Worm (Caenorhabditis elegans) whole organism, late embryonic: ENCODE measurements around the gene F02C12.2.

Experiments
- C08G9.2 ChIP-seq: sonication (generic microtip); optimal IDR thresholded peaks from 2 replicates; lab custom pipeline; 2016; ENCODE audit warnings: mild to moderate bottlenecking, missing genetic modification characterization, moderate library complexity, missing compliant biosample characterization
- F13H6.1 ChIP-seq: sonication (generic microtip); optimal IDR thresholded peaks from 2 replicates; lab custom pipeline; 2016; ENCODE audit warnings: missing genetic modification characterization, missing compliant biosample characterization
- T23F11.4 ChIP-seq: fragments of 200-800 bp; sonication (Bioruptor generic); optimal IDR thresholded peaks from 2 replicates; lab custom pipeline; 2018; ENCODE audit warnings: mild to moderate bottlenecking, missing genetic modification characterization, missing compliant biosample characterization
- Y22D7AL.16 ChIP-seq: sonication (generic microtip); optimal IDR thresholded peaks from 2 replicates; lab custom pipeline; 2016; ENCODE audit warnings: missing genetic modification characterization, missing compliant biosample characterization
- ahr-1 ChIP-seq: sonication (generic microtip); optimal IDR thresholded peaks from 2 replicates; lab custom pipeline; 2016; ENCODE audit warnings: missing genetic modification characterization, missing compliant biosample characterization
- ama-1 ChIP-seq: fragments of 150-350 bp; optimal IDR thresholded peaks from 2 replicates; lab custom pipeline; 2014
- ceh-14 ChIP-seq: sonication (generic microtip); optimal IDR thresholded peaks from 2 replicates; lab custom pipeline; 2016; ENCODE audit warnings: missing genotype, missing genetic modification characterization, missing compliant biosample characterization
- ceh-18 ChIP-seq: sonication (generic microtip); optimal IDR thresholded peaks from 2 replicates; lab custom pipeline; 2016; ENCODE audit warnings: missing genetic modification characterization, missing compliant biosample characterization
- ceh-22 ChIP-seq: sonication (generic microtip); optimal IDR thresholded peaks from 2 replicates; lab custom pipeline; 2017; ENCODE audit warnings: missing biosample characterization, missing genetic modification characterization
- ceh-24 ChIP-seq: sonication (generic microtip); optimal IDR thresholded peaks from 2 replicates; lab custom pipeline; 2016; ENCODE audit warnings: mild to moderate bottlenecking, missing genetic modification characterization, missing compliant biosample characterization
- ceh-31 ChIP-seq: sonication (generic microtip); optimal IDR thresholded peaks from 2 replicates; lab custom pipeline; 2016; ENCODE audit warnings: missing genetic modification characterization, missing compliant biosample characterization
- ceh-45 ChIP-seq: fragments of 200-800 bp; sonication (Bioruptor generic); IDR thresholded peaks from 2 replicates; pipeline ENCODE4 v1.3.6; 2022; ENCODE audit warnings: missing genetic modification reagents, missing genetic modification characterization, missing compliant biosample characterization
- ceh-48 ChIP-seq: sonication (generic microtip); optimal IDR thresholded peaks from 2 replicates; lab custom pipeline; 2016; ENCODE audit warnings: missing genetic modification characterization, inconsistent platforms, missing compliant biosample characterization
- ceh-6 ChIP-seq: fragments of 200-800 bp; sonication (Bioruptor generic); optimal IDR thresholded peaks from 2 replicates; lab custom pipeline; 2018; ENCODE audit warnings: mild to moderate bottlenecking, missing genetic modification characterization, missing compliant biosample characterization
- ceh-9 ChIP-seq: sonication (generic microtip); optimal IDR thresholded peaks from 2 replicates; lab custom pipeline; 2016; ENCODE audit warnings: mild to moderate bottlenecking, missing genetic modification characterization, inconsistent platforms, missing compliant biosample characterization
- dve-1 ChIP-seq: sonication (generic microtip); optimal IDR thresholded peaks from 2 replicates; lab custom pipeline; 2017; ENCODE audit warnings: antibody characterized with exemption, mild to moderate bottlenecking, missing genetic modification characterization, missing compliant biosample characterization
- elt-2 ChIP-seq: sonication (generic microtip); optimal IDR thresholded peaks from 2 replicates; lab custom pipeline; 2016; ENCODE audit warnings: missing genetic modification reagents, missing genetic modification characterization, missing compliant biosample characterization
- elt-4 ChIP-seq: sonication (generic microtip); optimal IDR thresholded peaks from 2 replicates; lab custom pipeline; 2016; ENCODE audit warnings: missing genetic modification characterization, missing compliant biosample characterization
- ets-4 ChIP-seq: sonication (generic microtip); optimal IDR thresholded peaks from 2 replicates; lab custom pipeline; 2016; ENCODE audit warnings: missing genetic modification characterization, missing compliant biosample characterization
- eyg-1 ChIP-seq: sonication (generic microtip); optimal IDR thresholded peaks from 2 replicates; lab custom pipeline; 2016; ENCODE audit warnings: missing genotype, missing genetic modification characterization, missing compliant biosample characterization
- fkh-6 ChIP-seq: sonication (generic microtip); optimal IDR thresholded peaks from 2 replicates; lab custom pipeline; 2016; ENCODE audit warnings: missing genetic modification characterization, missing compliant biosample characterization
- gmeb-2 ChIP-seq: sonication (generic microtip); optimal IDR thresholded peaks from 2 replicates; lab custom pipeline; 2016; ENCODE audit warnings: missing genetic modification characterization, inconsistent platforms, missing compliant biosample characterization
- hlh-13 ChIP-seq: fragments of 200-800 bp; sonication (Bioruptor generic); optimal IDR thresholded peaks from 2 replicates; lab custom pipeline; 2018; ENCODE audit warnings: mild to moderate bottlenecking, missing genetic modification characterization, missing compliant biosample characterization
- hlh-30 ChIP-seq: sonication (generic microtip); optimal IDR thresholded peaks from 2 replicates; lab custom pipeline; 2017; ENCODE audit warnings: antibody characterized with exemption, missing genetic modification characterization, missing compliant biosample characterization; ENCODE audit not compliant: insufficient read depth
- hlh-6 ChIP-seq: sonication (generic microtip); optimal IDR thresholded peaks from 2 replicates; lab custom pipeline; 2016; ENCODE audit warnings: missing genotype, missing genetic modification characterization, missing compliant biosample characterization
- lin-11 ChIP-seq: fragments of 200-800 bp; sonication (Bioruptor generic); optimal IDR thresholded peaks from 2 replicates; lab custom pipeline; 2018; ENCODE audit warnings: mild to moderate bottlenecking, missing genetic modification characterization, missing compliant biosample characterization
- madf-2 ChIP-seq: sonication (generic microtip); optimal IDR thresholded peaks from 2 replicates; lab custom pipeline; 2017; ENCODE audit warnings: missing genetic modification characterization, missing compliant biosample characterization
- mec-3 ChIP-seq: sonication (generic microtip); optimal IDR thresholded peaks from 2 replicates; lab custom pipeline; 2016; ENCODE audit warnings: borderline replicate concordance, missing genetic modification characterization, missing compliant biosample characterization
- nfya-1 ChIP-seq: sonication (generic microtip); optimal IDR thresholded peaks from 2 replicates; lab custom pipeline; 2017; ENCODE audit warnings: missing genetic modification characterization, mild to moderate bottlenecking, missing compliant biosample characterization, antibody characterized with exemption, moderate library complexity
- nhr-11 ChIP-seq: fragments of 150-350 bp; optimal IDR thresholded peaks from 2 replicates; lab custom pipeline; 2014; ENCODE audit warnings: missing biosample characterization, missing genetic modification characterization
- npax-4 ChIP-seq: sonication (generic microtip); optimal IDR thresholded peaks from 2 replicates; lab custom pipeline; 2016; ENCODE audit warnings: missing genetic modification characterization, missing compliant biosample characterization
- odd-2 ChIP-seq: sonication (generic microtip); optimal IDR thresholded peaks from 2 replicates; lab custom pipeline; 2017; ENCODE audit warnings: antibody characterized with exemption, mild to moderate bottlenecking, missing genetic modification characterization, missing compliant biosample characterization
- pag-3 ChIP-seq: sonication (generic microtip); optimal IDR thresholded peaks from 2 replicates; lab custom pipeline; 2016; ENCODE audit warnings: missing compliant biosample characterization, missing genetic modification characterization, borderline replicate concordance
- pax-1 ChIP-seq: fragments of 150-350 bp; optimal IDR thresholded peaks from 2 replicates; lab custom pipeline; 2014; ENCODE audit warnings: missing biosample characterization, missing genetic modification characterization
- pha-2 ChIP-seq: sonication (generic microtip); optimal IDR thresholded peaks from 2 replicates; lab custom pipeline; 2017; ENCODE audit warnings: mild to moderate bottlenecking, missing genetic modification characterization, missing compliant biosample characterization
- pqm-1 ChIP-seq: sonication (generic microtip); optimal IDR thresholded peaks from 2 replicates; lab custom pipeline; 2016; ENCODE audit warnings: missing genetic modification characterization, missing compliant biosample characterization
- pros-1 ChIP-seq: fragments of 150-350 bp; optimal IDR thresholded peaks from 2 replicates; lab custom pipeline; 2014; ENCODE audit warnings: missing biosample characterization, missing genetic modification reagents, missing genetic modification characterization
- ref-2 ChIP-seq: sonication (generic microtip); optimal IDR thresholded peaks from 2 replicates; lab custom pipeline; 2016; ENCODE audit warnings: missing genetic modification characterization, missing compliant biosample characterization
- rnt-1 ChIP-seq: sonication (generic microtip); optimal IDR thresholded peaks from 2 replicates; lab custom pipeline; 2016; ENCODE audit warnings: missing genetic modification characterization, missing compliant biosample characterization
- syd-9 ChIP-seq: sonication (generic microtip); optimal IDR thresholded peaks from 2 replicates; lab custom pipeline; 2016; ENCODE audit warnings: mild to moderate bottlenecking, missing genetic modification characterization, moderate library complexity, missing compliant biosample characterization
- unc-42 ChIP-seq: sonication (generic microtip); optimal IDR thresholded peaks from 2 replicates; lab custom pipeline; 2016; ENCODE audit warnings: missing genotype, missing genetic modification characterization, missing compliant biosample characterization
- unc-86 ChIP-seq: sonication (generic microtip); optimal IDR thresholded peaks from 2 replicates; lab custom pipeline; 2016; ENCODE audit warnings: missing genetic modification characterization, missing compliant biosample characterization
- zip-5 ChIP-seq: sonication (generic microtip); optimal IDR thresholded peaks from 2 replicates; lab custom pipeline; 2016; ENCODE audit warnings: missing genetic modification characterization, missing compliant biosample characterization
- ztf-16 ChIP-seq: sonication (generic microtip); optimal IDR thresholded peaks from 2 replicates; lab custom pipeline; 2017; ENCODE audit warnings: missing genetic modification characterization, missing compliant biosample characterization

Gene F02C12.2

DNA sequence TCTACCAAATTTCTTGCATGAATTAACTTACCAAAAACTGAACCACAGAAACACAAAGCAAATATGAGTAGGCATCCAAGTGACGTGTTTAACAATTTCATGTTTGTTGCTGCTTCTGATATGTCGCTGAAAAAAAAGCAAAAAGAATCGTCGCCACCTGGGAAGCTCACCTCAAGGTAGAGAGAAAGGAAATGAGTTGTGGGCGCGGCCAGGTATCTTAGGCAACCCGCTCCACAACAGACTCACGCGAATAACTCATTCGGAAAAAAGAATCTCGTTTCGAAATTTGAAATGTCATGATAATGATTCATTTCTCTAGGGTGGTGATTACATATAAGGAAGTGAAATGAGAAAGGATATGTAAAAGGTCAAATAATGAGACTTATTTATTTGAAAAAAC lies 4.2 kb downstream of the F02C12.2 start, which contains the start of gene irld-2:
irld-2 (minus strand) TSS at position 101 of the 400 bp plus-strand sequence.
- no peak for TF ChIP-seq ceh-14
- no peak for TF ChIP-seq elt-4 (tag; lab: Kevin White, UChicago)
- TF ChIP-seq hlh-6 (tag; lab: Kevin White, UChicago) = no peak
- TF ChIP-seq C08G9.2 = no peak
- TF ChIP-seq hlh-30 (tag; lab: Kevin White, UChicago) = no peak
- no peak for TF ChIP-seq madf-2 (tag; lab: Kevin White, UChicago)

DNA sequence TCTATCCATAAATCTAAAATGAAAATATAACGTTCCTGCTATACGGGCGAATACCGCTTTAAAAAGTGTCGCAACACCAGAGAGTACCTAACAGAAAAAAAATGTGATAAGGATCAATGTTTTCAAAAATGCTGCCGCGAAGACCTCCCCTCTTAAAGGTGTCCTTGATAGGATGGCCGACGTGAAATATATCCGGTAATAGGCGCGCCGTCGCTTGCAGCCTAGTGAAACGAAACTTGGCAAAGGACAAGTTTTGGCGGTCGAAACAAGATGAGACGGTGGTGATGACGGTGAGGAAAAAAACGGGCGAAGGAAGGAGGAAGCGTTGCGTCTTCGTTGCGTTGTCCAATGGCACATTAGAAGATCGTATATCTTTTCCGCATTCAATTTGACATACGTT lies 10.3 kb downstream of the F02C12.2 start:
- no peak for TF ChIP-seq ceh-6 (GFP tag; lab: Kevin White, UChicago)
- TF ChIP-seq hlh-13 (GFP tag; lab: Kevin White, UChicago) = no peak
- TF ChIP-seq ets-4 = no peak
- no peak for TF ChIP-seq zip-5 (tag; lab: Kevin White, UChicago)
- TF ChIP-seq elt-2 (tag; lab: Kevin White, UChicago) = no peak
- TF ChIP-seq, all 69 proteins: peak for 0

DNA sequence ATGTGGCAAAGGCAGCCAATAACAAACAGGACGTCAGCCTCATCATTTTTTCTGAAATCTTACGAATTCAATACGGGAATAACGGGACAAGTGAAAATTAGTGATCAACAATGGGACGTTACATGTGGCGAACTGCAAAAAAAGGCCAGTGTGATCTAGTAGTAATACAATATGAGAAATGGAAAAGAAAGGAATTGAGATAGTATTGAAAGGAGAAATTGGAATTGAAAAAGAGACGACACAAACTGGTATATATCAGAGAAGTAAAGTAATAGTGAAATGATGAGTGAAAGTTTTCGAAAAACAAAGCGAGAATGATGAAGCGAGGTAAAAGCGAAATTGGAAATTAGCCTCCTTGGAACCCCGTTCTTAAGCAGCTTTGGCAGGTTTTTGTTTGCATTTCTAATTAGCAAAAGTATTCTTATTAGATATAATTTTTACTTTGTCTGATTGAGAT lies 11.6 kb downstream of the F02C12.2 start, which contains the start of gene C49F8.3:
C49F8.3 (minus strand) TSS at position 51 of the 457 bp plus-strand sequence.
- TF ChIP-seq eyg-1 (tag; lab: Kevin White, UChicago) (no peak), syd-9 (no peak), madf-2 (tag; lab: Kevin White, UChicago) (no peak), hlh-30 (tag; lab: Kevin White, UChicago) (no peak), ceh-31 (tag; lab: Kevin White, UChicago) (no peak), ztf-16 (tag; lab: Kevin White, UChicago) (no peak), F13H6.1 (no peak), dve-1 (tag; lab: Kevin White, UChicago) (no peak), ceh-18 (no peak), pha-2 (tag; lab: Kevin White, UChicago) (no peak), ceh-24 (tag; lab: Kevin White, UChicago) (no peak), ama-1 (lab: Kevin White, UChicago) (no peak), ceh-45 (GFP tag; lab: Robert Waterston, UW) (no peak), C08G9.2 (no peak), ref-2 (tag; lab: Kevin White, UChicago) (no peak)

DNA sequence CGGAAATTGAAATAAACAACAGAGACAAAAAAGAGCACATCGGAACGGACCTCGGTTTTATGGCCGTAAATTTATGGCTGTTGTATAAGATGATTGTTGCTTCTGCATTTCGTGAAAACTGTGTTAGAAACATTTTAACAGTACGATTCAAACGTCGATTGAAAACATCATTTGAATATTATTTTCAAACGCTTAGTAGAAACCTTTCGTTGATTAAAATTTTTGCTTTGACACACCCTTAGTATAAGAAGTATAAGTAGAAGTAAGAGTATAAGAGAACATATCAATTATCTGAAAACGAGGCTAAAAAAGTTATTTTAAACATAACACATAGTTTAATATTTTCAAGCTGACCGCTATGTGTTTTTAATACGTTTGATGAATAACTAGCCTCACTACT lies 14.4 kb downstream of the F02C12.2 start:
- TF ChIP-seq ceh-22 = no peak
- no peak for TF ChIP-seq ceh-31 (tag; lab: Kevin White, UChicago)
- no peak for TF ChIP-seq npax-4 (tag; lab: Kevin White, UChicago)
- no peak for TF ChIP-seq Y22D7AL.16 (tag; lab: Kevin White, UChicago)
- no peak for TF ChIP-seq elt-4 (tag; lab: Kevin White, UChicago)
- no peak for TF ChIP-seq ceh-48
- TF ChIP-seq hlh-30 (tag; lab: Kevin White, UChicago) = no peak
- TF ChIP-seq F13H6.1 = no peak
- no peak for TF ChIP-seq fkh-6
- TF ChIP-seq pha-2 (tag; lab: Kevin White, UChicago) = no peak
- TF ChIP-seq ceh-24 (tag; lab: Kevin White, UChicago) = no peak
- no peak for TF ChIP-seq gmeb-2 (tag; lab: Kevin White, UChicago)
- TF ChIP-seq mec-3 (tag; lab: Kevin White, UChicago) = no peak
- TF ChIP-seq pag-3 (tag; lab: Kevin White, UChicago) = no peak
- TF ChIP-seq ceh-9 (tag; lab: Kevin White, UChicago) = no peak
- no peak for TF ChIP-seq nhr-11 (tag; lab: Kevin White, UChicago)
- TF ChIP-seq nfya-1 (tag; lab: Kevin White, UChicago) = no peak
- TF ChIP-seq, all 69 proteins: peak for 0

DNA sequence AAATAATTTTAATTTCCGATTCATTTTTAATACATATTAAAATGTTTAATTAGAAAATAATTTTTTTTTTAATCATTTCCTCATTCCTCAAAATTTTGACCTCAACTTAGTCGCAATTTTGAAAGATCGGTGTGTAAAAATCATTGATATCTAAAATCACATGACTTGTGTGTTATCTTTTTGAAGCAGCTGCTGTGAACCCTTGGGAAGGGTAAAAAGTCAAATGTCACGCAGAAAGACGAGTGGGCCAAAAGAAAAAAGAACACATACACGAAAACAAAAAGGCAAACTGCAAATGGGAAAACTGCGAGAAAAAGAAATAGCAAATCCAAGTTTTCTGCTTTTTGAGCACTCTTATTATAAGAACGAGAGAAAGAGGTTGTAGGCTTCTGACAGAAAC lies 15.8 kb downstream of the F02C12.2 start:
- TF ChIP-seq unc-42 (no peak), ceh-24 (tag; lab: Kevin White, UChicago) (no peak), eyg-1 (tag; lab: Kevin White, UChicago) (no peak), pqm-1 (no peak), lin-11 (tag; lab: Kevin White, UChicago) (no peak), pax-1 (tag; lab: Kevin White, UChicago) (no peak), pag-3 (tag; lab: Kevin White, UChicago) (no peak), C08G9.2 (no peak), syd-9 (no peak), unc-86 (no peak), rnt-1 (no peak), T23F11.4 (GFP tag; lab: Kevin White, UChicago) (no peak), pros-1 (no peak), ceh-45 (GFP tag; lab: Robert Waterston, UW) (no peak), fkh-6 (no peak), ceh-6 (GFP tag; lab: Kevin White, UChicago) (no peak), ceh-22 (no peak), odd-2 (tag; lab: Kevin White, UChicago) (no peak), ahr-1 (tag; lab: Kevin White, UChicago) (no peak)
- TF ChIP-seq, all 69 proteins: peak for 0
